Worm (Caenorhabditis elegans) whole organism, midembryonic: ENCODE data around the gene C09B9.2.

ENCODE experiments used
- T22C8.4 ChIP-seq: fragments of 200-800 bp; sonication (Bioruptor generic); IDR thresholded peaks from 2 replicates; pipeline ENCODE4 v1.3.6; 2022; ENCODE audit warnings: missing genetic modification characterization, missing compliant biosample characterization
- flt-1 ChIP-seq: fragments of 200-800 bp; sonication (Bioruptor generic); IDR thresholded peaks from 2 replicates; pipeline ENCODE4 v1.3.6; 2022; ENCODE audit warnings: missing genetic modification characterization, missing compliant biosample characterization
- tab-1 ChIP-seq: fragments of 200-800 bp; sonication (Bioruptor generic); IDR thresholded peaks from 2 replicates; pipeline ENCODE4 v1.3.6; 2022; ENCODE audit warnings: missing genetic modification characterization, missing compliant biosample characterization
- ztf-23 ChIP-seq: fragments of 200-800 bp; sonication (Bioruptor generic); IDR thresholded peaks from 2 replicates; pipeline ENCODE4 v1.3.6; 2022; ENCODE audit warnings: missing genetic modification reagents, missing genetic modification characterization, missing compliant biosample characterization
- ztf-29 ChIP-seq: fragments of 200-800 bp; sonication (Bioruptor generic); IDR thresholded peaks from 2 replicates; pipeline ENCODE4 v1.3.6; 2022; ENCODE audit warnings: missing genetic modification reagents, missing genetic modification characterization, missing compliant biosample characterization

ce11 chrIV:5038744-5039143 lies 9.7 kb downstream of the C09B9.2 start:
- TF ChIP-seq ztf-23 (peak; percentile 63; the same call in 1 of the 2 replicates), tab-1 (peak; percentile 80; the same call in 1 of the 2 replicates), T22C8.4 (GFP tag; lab: Robert Waterston, UW) (no peak; the same call in none of the 2 replicates), ztf-29 (GFP tag; lab: Robert Waterston, UW) (no peak), flt-1 (GFP tag; lab: Robert Waterston, UW) (peak; percentile 85)
